Worm (Caenorhabditis elegans) whole organism, L2 larva: ENCODE results near the gene F16F9.4.

ENCODE experiments used
- fos-1 ChIP-seq: fragments of 150-350 bp; optimal IDR thresholded peaks from 2 replicates; lab custom pipeline; 2014; ENCODE audit warnings: missing biosample characterization, missing genetic modification characterization
- lin-11 ChIP-seq: fragments of 150-350 bp; sonication (generic microtip); optimal IDR thresholded peaks from 2 replicates; lab custom pipeline; 2014; ENCODE audit warnings: missing biosample characterization, missing genetic modification characterization, inconsistent platforms, mixed read lengths
- nhr-237 ChIP-seq: fragments of 150-350 bp; optimal IDR thresholded peaks from 2 replicates; lab custom pipeline; 2014; ENCODE audit warnings: missing biosample characterization, missing genetic modification characterization
- unc-62 ChIP-seq: fragments of 150-350 bp; optimal IDR thresholded peaks from 2 replicates; lab custom pipeline; 2014; ENCODE audit warnings: missing biosample characterization, missing genetic modification reagents, missing genetic modification characterization

DNA sequence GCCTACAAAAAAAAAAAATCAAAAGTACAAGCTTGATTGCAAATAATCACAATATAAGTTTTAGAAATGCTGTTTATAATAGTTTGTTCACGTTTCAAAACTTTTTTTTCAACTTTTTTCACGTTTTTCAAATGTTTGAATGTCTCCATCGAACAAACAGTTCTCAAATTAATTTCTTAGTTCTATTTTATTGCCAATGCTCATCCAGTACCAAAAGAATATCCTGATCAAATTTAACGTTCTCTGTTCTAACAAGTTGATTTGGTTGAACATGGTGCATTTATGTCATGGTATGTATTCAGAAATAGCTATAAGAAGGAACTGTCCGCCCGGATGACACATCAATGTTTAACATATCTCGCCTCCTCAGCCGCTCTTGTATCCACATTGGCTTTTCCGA is 30.8 kb downstream of the F16F9.4 start, which contains the start of gene kin-9:
- TF ChIP-seq nhr-237 (tag; lab: Kevin White, UChicago) (no peak), fos-1 (tag; lab: Kevin White, UChicago) (no peak), unc-62 (GFP tag; lab: Kevin White, UChicago) (no peak), lin-11 (no peak)
